Worm (Caenorhabditis elegans) whole organism, mixed stage, embryonic: ENCODE results near the gene clec-183.

Experiments used
- M03D4.4 ChIP-seq: sonication (generic microtip); optimal IDR thresholded peaks from 2 replicates; lab custom pipeline; 2017; ENCODE audit warnings: mild to moderate bottlenecking, missing genetic modification characterization, missing compliant biosample characterization
- blmp-1 ChIP-seq: fragments of 150-350 bp; optimal IDR thresholded peaks from 2 replicates; lab custom pipeline; 2014; ENCODE audit warnings: missing biosample characterization, missing genetic modification characterization
- lsy-2 ChIP-seq: fragments of 150-350 bp; optimal IDR thresholded peaks from 2 replicates; lab custom pipeline; 2014; ENCODE audit warnings: missing biosample characterization, missing genetic modification characterization
- mab-5 ChIP-seq: fragments of 150-350 bp; optimal IDR thresholded peaks from 2 replicates; lab custom pipeline; 2014; ENCODE audit warnings: missing biosample characterization, missing genetic modification characterization
- pha-4 ChIP-seq: fragments of 150-350 bp; optimal IDR thresholded peaks from 2 replicates; lab custom pipeline; 2018; ENCODE audit warnings: missing biosample characterization, missing genetic modification reagents, missing genetic modification characterization
- unc-39 ChIP-seq: fragments of 150-350 bp; optimal IDR thresholded peaks from 2 replicates; lab custom pipeline; 2014; ENCODE audit warnings: missing biosample characterization, missing genetic modification characterization
- unc-62 ChIP-seq: fragments of 150-350 bp; optimal IDR thresholded peaks from 2 replicates; lab custom pipeline; 2014; ENCODE audit warnings: missing biosample characterization, missing genetic modification reagents, missing genetic modification characterization
- ztf-11 ChIP-seq: fragments of 150-350 bp; optimal IDR thresholded peaks from 2 replicates; lab custom pipeline; 2014; ENCODE audit warnings: missing biosample characterization, missing genetic modification characterization

- no peak for TF ChIP-seq unc-39 (tag; lab: Kevin White, UChicago)
- TF ChIP-seq M03D4.4 (tag; lab: Kevin White, UChicago), result no peak
- no peak for TF ChIP-seq pha-4
- TF ChIP-seq mab-5 (tag; lab: Kevin White, UChicago), result no peak
- no peak for TF ChIP-seq blmp-1 (tag; lab: Kevin White, UChicago)
- no peak for TF ChIP-seq lsy-2 (tag; lab: Kevin White, UChicago)
- TF ChIP-seq ztf-11 (tag; lab: Kevin White, UChicago), result no peak
- TF ChIP-seq unc-62 (GFP tag; lab: Kevin White, UChicago), result no peak
Measured at ce11 chrIV:9341591-9341990, 13.8 kb downstream of the clec-183 start, which contains the start of gene vps-26.
